Fruit fly (Drosophila melanogaster): ENCODE data around the gene Trmt61.

Trmt61 gene

DNA sequence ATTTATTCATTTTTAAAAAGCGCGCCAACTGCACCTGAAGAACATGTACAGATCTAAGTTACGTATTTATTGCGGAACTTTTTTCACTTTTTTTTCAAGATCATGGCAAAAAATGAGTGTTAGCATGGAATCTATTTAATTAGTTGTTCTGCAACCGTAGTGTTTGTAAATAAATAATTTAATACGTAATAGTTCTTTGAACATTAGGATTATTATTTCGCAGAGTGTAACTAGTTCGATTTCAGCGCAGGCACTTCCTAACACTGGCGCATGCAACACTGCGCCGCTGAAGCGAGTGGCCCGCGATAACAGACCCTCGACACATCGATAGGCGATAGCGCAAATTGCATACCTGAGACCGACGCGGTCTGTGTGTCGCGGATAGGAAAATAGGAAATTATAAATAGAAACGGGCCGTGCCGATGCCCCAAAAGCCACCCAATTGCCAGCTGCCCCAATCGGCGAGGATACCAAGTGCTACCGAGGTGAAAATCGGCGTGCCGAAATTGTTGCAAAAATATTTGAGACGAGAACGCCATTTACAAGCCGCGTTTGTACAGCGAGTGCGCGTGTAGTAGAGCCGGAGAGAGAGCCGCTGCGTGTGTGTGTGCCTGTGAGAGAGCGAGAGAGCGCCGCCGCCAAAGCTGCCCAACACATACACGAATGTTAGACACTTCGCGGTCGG, 17.7 kb upstream of the Trmt61 start, which contains the start of gene gro (continued):
- TF ChIP-seq CG7987 (GFP tag; optimal IDR thresholded peaks at IDR 0.05) (peak; percentile 82), btn (GFP tag; optimal IDR thresholded peaks at IDR 0.05) (peak; percentile 36), CG2199 (GFP tag; IDR thresholded peaks at IDR 0.05) (0 out of 3 replicates have a peak, but pooled peaks have one; percentile 29), CG12155 (GFP tag; optimal IDR thresholded peaks at IDR 0.05) (peak; percentile 99), Scr (GFP tag; IDR thresholded peaks at IDR 0.05; ENCODE audit: partially characterized antibody) (peak; percentile 74), pan (optimal IDR thresholded peaks at IDR 0.05) (no peak), pan (GFP tag; optimal IDR thresholded peaks at IDR 0.05 in 1 of 2, IDR thresholded peaks at IDR 0.05 in 1 of 2) (peak in 1 of 2 experiments; percentile 64), Atf6 (GFP tag; IDR thresholded peaks at IDR 0.05) (peak; percentile 69), dmrt99B (tag; optimal IDR thresholded peaks at IDR 0.05) (peak; percentile 49), CG16863 (GFP tag; optimal IDR thresholded peaks at IDR 0.05) (peak; percentile 72), CG17912 (GFP tag; optimal IDR thresholded peaks at IDR 0.05) (peak; percentile 73), Nf-YA (GFP tag; IDR thresholded peaks at IDR 0.05) (peak; percentile 58; the same call in 1 of the 2 replicates), Usf (GFP tag; optimal IDR thresholded peaks at IDR 0.05) (no peak), CG6813 (GFP tag; optimal IDR thresholded peaks at IDR 0.05) (no peak), bigmax (GFP tag; optimal IDR thresholded peaks at IDR 0.05) (no peak), Hr39 (optimal IDR thresholded peaks at IDR 0.05) (no peak), CG2678 (tag; optimal IDR thresholded peaks at IDR 0.05) (peak; percentile 26), chif (GFP tag; optimal IDR thresholded peaks at IDR 0.05) (peak; percentile 69 to 72), Kr (GFP tag; optimal IDR thresholded peaks at IDR 0.05) (no peak), Meics (GFP tag; optimal IDR thresholded peaks at IDR 0.05) (peak; percentile 51), ac (GFP tag; optimal IDR thresholded peaks at IDR 0.05) (no peak), Xbp1 (GFP tag; optimal IDR thresholded peaks at IDR 0.05) (peak; percentile 81), CG15073 (GFP tag; optimal IDR thresholded peaks at IDR 0.05) (no peak), h (optimal IDR thresholded peaks at IDR 0.05) (no peak), CG6175 (GFP tag; IDR thresholded peaks at IDR 0.05) (0 out of 3 replicates have a peak, but pooled peaks have one; percentile 60), ato (GFP tag; IDR thresholded peaks at IDR 0.05; ENCODE audit: partially characterized antibody) (peak; percentile 89), CG10431 (GFP tag; optimal IDR thresholded peaks at IDR 0.05) (no peak), en (GFP tag; optimal IDR thresholded peaks at IDR 0.05) (peak; percentile 39), gcm2 (GFP tag; optimal IDR thresholded peaks at IDR 0.05) (no peak), CG1024 (GFP tag; IDR thresholded peaks at IDR 0.05) (peak; percentile 67), CTCF (GFP tag; optimal IDR thresholded peaks at IDR 0.05) (peak; percentile 21), hkb (optimal IDR thresholded peaks at IDR 0.05) (no peak), hkb (GFP tag; IDR thresholded peaks at IDR 0.05) (peak; percentile 75), grn (GFP tag; optimal IDR thresholded peaks at IDR 0.05) (peak; percentile 27), crc (GFP tag; optimal IDR thresholded peaks at IDR 0.05) (peak; percentile 54), CG4328 (GFP tag; optimal IDR thresholded peaks at IDR 0.05) (peak; percentile 30), Spps (tag; optimal IDR thresholded peaks at IDR 0.05) (peak; percentile 30), HHEX (GFP tag; optimal IDR thresholded peaks at IDR 0.05) (peak; percentile 68), CG6654 (GFP tag; optimal IDR thresholded peaks at IDR 0.05) (no peak), CG7372 (GFP tag; IDR thresholded peaks at IDR 0.05) (peak; percentile 63), grau (tag; optimal IDR thresholded peaks at IDR 0.05) (peak; percentile 61), CG18599 (GFP tag; optimal IDR thresholded peaks at IDR 0.05) (peak; percentile 76), esg (GFP tag; conservative IDR thresholded peaks at IDR 0.05) (peak; percentile 52; the same call in 1 of the 2 replicates), lilli (GFP tag; optimal IDR thresholded peaks at IDR 0.05) (peak; percentile 83), Dp (GFP tag; optimal IDR thresholded peaks at IDR 0.05) (peak; percentile 87), psq (GFP tag; optimal IDR thresholded peaks at IDR 0.05) (peak; percentile 46), H2.0 (GFP tag; IDR thresholded peaks at IDR 0.05) (peak; percentile 52; the same call in 1 of the 2 replicates), usp (GFP tag; optimal IDR thresholded peaks at IDR 0.05) (no peak), CG43689 (GFP tag; IDR thresholded peaks at IDR 0.05) (no peak), tgo (GFP tag; IDR thresholded peaks at IDR 0.05) (peak; percentile 65), crol (GFP tag; IDR thresholded peaks at IDR 0.05) (0 out of 2 replicates have a peak, but pooled peaks have one; percentile 20), exex (tag; optimal IDR thresholded peaks at IDR 0.05) (no peak)
